Fruit fly (Drosophila melanogaster): ENCODE measurements around the gene CG12535.
A peak's percentile ranks its signal among the peaks of the same experiment; 100 is the strongest.

Gene CG12535

dm6 chrX:3465551-3465950 lies 16.8 kb upstream of the CG12535 start (continued):
- TF ChIP-seq usp (GFP tag; optimal IDR thresholded peaks at IDR 0.05) = no peak
- TF ChIP-seq CG17361 (GFP tag; IDR thresholded peaks at IDR 0.05) = no peak
- no peak for TF ChIP-seq kay (GFP tag; optimal IDR thresholded peaks at IDR 0.05)
- TF ChIP-seq D19B (GFP tag; optimal IDR thresholded peaks at IDR 0.05) = no peak
- no peak for TF ChIP-seq CG17385 (GFP tag; optimal IDR thresholded peaks at IDR 0.05)
- no peak for TF ChIP-seq CG8388 (GFP tag; optimal IDR thresholded peaks at IDR 0.05)
- no peak for TF ChIP-seq CG1647 (GFP tag; optimal IDR thresholded peaks at IDR 0.05)
- TF ChIP-seq corto (GFP tag; optimal IDR thresholded peaks at IDR 0.05) = no peak
- no peak for TF ChIP-seq zfh1 (GFP tag; IDR thresholded peaks at IDR 0.05)
- TF ChIP-seq peb (GFP tag; IDR thresholded peaks at IDR 0.05) = no peak
- TF ChIP-seq CG4707 (GFP tag; optimal IDR thresholded peaks at IDR 0.05) = peak; percentile 42
- TF ChIP-seq ash1 (GFP tag; optimal IDR thresholded peaks at IDR 0.05) = no peak
- TF ChIP-seq knrl (GFP tag; IDR thresholded peaks at IDR 0.05; ENCODE audit: partially characterized antibody) = no peak
- TF ChIP-seq lbe (GFP tag; optimal IDR thresholded peaks at IDR 0.05) = no peak
- no peak for TF ChIP-seq Scr (GFP tag; IDR thresholded peaks at IDR 0.05; ENCODE audit: partially characterized antibody)
- no peak for TF ChIP-seq ssp (GFP tag; IDR thresholded peaks at IDR 0.05)
- TF ChIP-seq CG15269 (tag; optimal IDR thresholded peaks at IDR 0.05) = no peak
- TF ChIP-seq Oli (tag; optimal IDR thresholded peaks at IDR 0.05) = no peak
- TF ChIP-seq p53 (GFP tag; optimal IDR thresholded peaks at IDR 0.05) = no peak
- TF ChIP-seq Sin3A (optimal IDR thresholded peaks at IDR 0.05) = no peak
- TF ChIP-seq cad (GFP tag; optimal IDR thresholded peaks at IDR 0.05) = no peak
- TF ChIP-seq BtbVII (GFP tag; optimal IDR thresholded peaks at IDR 0.05) = no peak
- no peak for TF ChIP-seq fu2 (GFP tag; optimal IDR thresholded peaks at IDR 0.05)
- TF ChIP-seq dmrt99B (tag; optimal IDR thresholded peaks at IDR 0.05) = no peak
- no peak for TF ChIP-seq Bdp1 (GFP tag; optimal IDR thresholded peaks at IDR 0.05)
- no peak for TF ChIP-seq CG1529 (GFP tag; optimal IDR thresholded peaks at IDR 0.05)
- TF ChIP-seq CG32532 (GFP tag; IDR thresholded peaks at IDR 0.05) = peak; percentile 15; the same call in 1 of the 2 replicates
- no peak for TF ChIP-seq phol (tag; optimal IDR thresholded peaks at IDR 0.05)
- no peak for TF ChIP-seq exex (tag; optimal IDR thresholded peaks at IDR 0.05)
- peak; percentile 25; the same call in 1 of the 3 replicates for TF ChIP-seq row (GFP tag; IDR thresholded peaks at IDR 0.05)
- peak; percentile 70 for TF ChIP-seq ci (GFP tag; IDR thresholded peaks at IDR 0.05)
- no peak for TF ChIP-seq Side (GFP tag; optimal IDR thresholded peaks at IDR 0.05)
- no peak for TF ChIP-seq pum (GFP tag; optimal IDR thresholded peaks at IDR 0.05)
- TF ChIP-seq dm (GFP tag; optimal IDR thresholded peaks at IDR 0.05) = no peak
- no peak for TF ChIP-seq CG31365 (tag; optimal IDR thresholded peaks at IDR 0.05)
- TF ChIP-seq CG42726 (GFP tag; IDR thresholded peaks at IDR 0.05; ENCODE audit: partially characterized antibody) = no peak
- TF ChIP-seq Max (GFP tag; optimal IDR thresholded peaks at IDR 0.05) = no peak
- no peak for TF ChIP-seq CG18262 (tag; optimal IDR thresholded peaks at IDR 0.05)
- no peak for TF ChIP-seq croc (GFP tag; conservative IDR thresholded peaks at IDR 0.05)
- peak; percentile 33 for TF ChIP-seq sens (GFP tag)
- TF ChIP-seq cg (GFP tag; optimal IDR thresholded peaks at IDR 0.05) = peak; percentile 42
- TF ChIP-seq Ravus (GFP tag; IDR thresholded peaks at IDR 0.05) = no peak
- no peak for TF ChIP-seq Myb (GFP tag; optimal IDR thresholded peaks at IDR 0.05)
- no peak for TF ChIP-seq ac (GFP tag; optimal IDR thresholded peaks at IDR 0.05)

dm6 chrX:3463944-3464343 lies 15.2 kb upstream of the CG12535 start, which contains the start of gene CG16781:
CG16781 (minus strand) TSS chrX:3464044.
- no peak for TF ChIP-seq CG14050 (GFP tag; IDR thresholded peaks at IDR 0.05)
- no peak for TF ChIP-seq sim (GFP tag; IDR thresholded peaks at IDR 0.05)
- TF ChIP-seq MBD-R2 (GFP tag; IDR thresholded peaks at IDR 0.05) = no peak
- TF ChIP-seq lmd (GFP tag; IDR thresholded peaks at IDR 0.05) = no peak
- TF ChIP-seq E2f2 (GFP tag; IDR thresholded peaks at IDR 0.05) = no peak
- TF ChIP-seq CG9932 (GFP tag; IDR thresholded peaks at IDR 0.05) = no peak
- no peak for TF ChIP-seq Hr3 (GFP tag; optimal IDR thresholded peaks at IDR 0.05)
- TF ChIP-seq CG3281 (GFP tag; optimal IDR thresholded peaks at IDR 0.05) = no peak
- no peak for TF ChIP-seq slbo (GFP tag; IDR thresholded peaks at IDR 0.05)
- TF ChIP-seq sc (optimal IDR thresholded peaks at IDR 0.05) = no peak
- TF ChIP-seq sc (GFP tag; optimal IDR thresholded peaks at IDR 0.05) = no peak
- no peak for TF ChIP-seq tin (GFP tag; optimal IDR thresholded peaks at IDR 0.05)
- TF ChIP-seq Doc3 (GFP tag; IDR thresholded peaks at IDR 0.05; ENCODE audit: partially characterized antibody) = no peak
